Fruit fly (Drosophila melanogaster): ENCODE data around the gene CG15403.

Gene CG15403

DNA sequence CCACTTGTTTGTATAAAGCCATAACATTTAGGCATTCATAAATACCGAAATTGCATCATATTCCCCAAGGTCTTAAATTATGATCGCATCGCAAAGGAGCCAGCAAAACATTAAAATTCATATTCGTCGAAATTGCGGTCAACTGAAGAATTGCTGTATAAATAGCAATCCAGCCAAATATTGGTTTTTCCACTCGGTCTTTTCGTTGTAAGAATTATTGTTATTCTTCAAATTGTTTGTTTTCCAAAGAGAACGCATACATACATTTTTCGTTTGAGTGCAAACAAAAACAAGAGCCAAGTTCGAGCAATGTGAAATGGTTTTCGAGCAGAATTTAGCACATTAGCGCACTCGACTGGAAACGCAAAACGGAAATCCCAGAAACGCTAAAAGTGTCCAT is 13.5 kb upstream of the CG15403 start:
- TF ChIP-seq CG8478 (optimal IDR thresholded peaks at IDR 0.05) (no peak), CTCF (optimal IDR thresholded peaks at IDR 0.05) (no peak)

DNA sequence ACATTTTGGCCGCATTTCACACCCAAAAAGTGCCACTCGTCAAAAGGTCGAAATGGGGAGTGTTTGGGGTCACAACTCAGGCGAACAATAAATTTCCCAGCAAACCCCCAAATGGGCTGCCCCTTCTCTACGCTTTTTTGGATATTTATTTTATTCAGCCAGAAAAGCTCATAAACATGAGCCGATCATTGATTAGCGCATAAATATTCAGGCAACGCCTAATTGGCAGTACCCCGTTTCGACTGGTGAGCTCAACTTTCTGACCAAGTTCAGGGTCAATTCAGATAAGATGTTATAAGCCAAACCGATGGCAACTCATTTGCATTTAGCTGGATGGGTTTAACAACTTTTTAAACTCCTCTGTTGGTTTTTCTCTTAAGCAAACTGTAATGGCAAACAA is 8.8 kb upstream of the CG15403 start:
- TF ChIP-seq CTCF (optimal IDR thresholded peaks at IDR 0.05) (no peak), CG8478 (optimal IDR thresholded peaks at IDR 0.05) (no peak)

dm6 chr2L:3120820-3121219 is 7.6 kb upstream of the CG15403 start:
- TF ChIP-seq CG8478 (optimal IDR thresholded peaks at IDR 0.05) (no peak), CTCF (optimal IDR thresholded peaks at IDR 0.05) (no peak)

DNA sequence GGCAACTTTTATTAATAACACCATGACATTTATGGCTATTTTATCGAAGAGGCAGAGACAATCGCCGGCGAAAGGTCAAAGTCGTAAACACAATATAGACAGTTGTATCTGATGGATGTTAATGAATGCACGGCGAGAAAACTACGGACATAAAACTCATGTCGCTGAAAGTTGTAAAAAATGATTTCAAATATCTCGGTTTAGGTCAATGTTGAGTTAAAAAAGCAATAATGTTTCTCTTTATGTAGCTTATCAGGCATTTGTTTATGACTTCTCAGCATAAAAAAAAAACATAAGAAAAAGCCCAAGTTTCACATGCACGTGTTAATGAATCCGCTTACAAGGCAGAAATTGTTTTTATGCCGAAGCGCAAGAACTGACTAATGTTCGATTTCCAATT is 7.1 kb upstream of the CG15403 start:
- TF ChIP-seq CG8478 (optimal IDR thresholded peaks at IDR 0.05) (no peak), CTCF (optimal IDR thresholded peaks at IDR 0.05) (no peak)

DNA sequence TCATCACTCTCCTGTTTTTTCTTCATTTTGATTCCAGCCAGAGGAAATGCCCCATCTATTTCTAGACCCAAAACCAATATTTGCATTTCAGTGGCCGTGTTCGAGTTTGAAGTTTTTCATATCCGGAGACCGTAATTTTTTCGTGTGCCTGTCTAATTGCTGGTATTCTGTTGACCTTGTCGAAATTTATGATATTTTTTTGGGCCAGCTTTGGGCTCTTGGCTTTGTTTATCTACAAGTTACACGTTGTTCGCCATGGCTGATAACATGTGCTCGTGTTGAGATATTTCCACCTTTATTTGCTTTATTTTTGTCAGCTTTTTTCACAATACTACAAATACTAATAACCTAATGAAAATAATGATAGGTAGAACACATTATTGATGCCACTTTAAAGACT is 6.7 kb upstream of the CG15403 start:
- TF ChIP-seq CTCF (optimal IDR thresholded peaks at IDR 0.05) (no peak), CG8478 (optimal IDR thresholded peaks at IDR 0.05) (no peak)

DNA sequence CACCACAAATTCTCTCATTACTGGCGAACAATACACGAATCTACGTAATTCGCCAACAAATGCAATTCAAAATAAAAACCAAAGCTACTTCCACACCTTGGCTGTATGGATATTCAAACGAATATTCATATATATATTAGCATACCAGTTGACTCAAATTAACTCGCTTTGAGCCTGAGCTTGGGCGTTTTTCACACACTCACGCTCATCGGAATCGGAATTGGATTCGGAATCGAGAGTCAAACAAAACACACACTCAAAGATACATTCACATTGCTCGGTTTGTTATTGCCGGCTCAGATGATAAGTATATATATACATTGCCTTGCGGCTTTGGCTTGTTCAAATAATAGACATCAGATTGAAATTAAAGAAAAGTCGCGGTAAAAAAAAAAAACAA is 6.2 kb upstream of the CG15403 start:
- TF ChIP-seq CTCF (optimal IDR thresholded peaks at IDR 0.05) (no peak), CG8478 (optimal IDR thresholded peaks at IDR 0.05) (no peak)

DNA sequence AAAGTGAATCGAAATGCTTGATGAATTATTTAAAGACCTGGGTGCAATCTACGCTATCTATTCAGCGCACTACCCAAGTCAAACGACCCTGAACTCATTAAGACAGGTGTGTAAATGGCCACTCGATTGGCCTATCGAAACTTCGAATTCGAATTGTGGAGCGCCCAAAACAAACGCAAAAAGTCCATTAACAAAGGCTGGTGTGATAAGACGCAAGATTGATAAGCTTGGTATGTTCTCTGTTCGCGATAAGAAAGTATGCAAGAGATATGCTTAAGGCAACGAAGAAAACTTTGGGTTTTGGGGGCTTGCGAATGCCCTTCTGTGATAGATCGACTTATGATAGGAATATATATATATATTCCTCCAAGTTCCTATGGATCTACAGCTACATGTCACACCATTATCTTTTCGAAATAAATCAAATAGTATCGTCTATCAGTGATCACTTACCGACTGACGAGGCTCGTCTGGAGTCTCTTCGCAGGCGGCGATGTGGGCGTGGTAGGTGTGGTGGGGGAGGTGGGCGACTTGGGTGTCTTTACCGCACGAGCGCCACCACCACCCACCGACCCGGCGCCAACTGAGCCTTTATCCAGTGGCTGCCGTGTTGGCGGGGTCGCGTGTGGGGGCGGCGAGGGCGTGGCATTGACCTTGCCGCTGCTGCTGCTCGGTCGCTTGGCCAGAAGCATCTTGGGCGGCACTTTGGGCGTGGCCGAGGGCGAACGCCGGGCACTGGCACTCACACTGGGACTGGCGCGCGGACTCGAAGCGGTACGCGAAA is 4.7 kb upstream of the CG15403 start:
- TF ChIP-seq CTCF (optimal IDR thresholded peaks at IDR 0.05) (no peak), CG8478 (optimal IDR thresholded peaks at IDR 0.05) (no peak)

DNA sequence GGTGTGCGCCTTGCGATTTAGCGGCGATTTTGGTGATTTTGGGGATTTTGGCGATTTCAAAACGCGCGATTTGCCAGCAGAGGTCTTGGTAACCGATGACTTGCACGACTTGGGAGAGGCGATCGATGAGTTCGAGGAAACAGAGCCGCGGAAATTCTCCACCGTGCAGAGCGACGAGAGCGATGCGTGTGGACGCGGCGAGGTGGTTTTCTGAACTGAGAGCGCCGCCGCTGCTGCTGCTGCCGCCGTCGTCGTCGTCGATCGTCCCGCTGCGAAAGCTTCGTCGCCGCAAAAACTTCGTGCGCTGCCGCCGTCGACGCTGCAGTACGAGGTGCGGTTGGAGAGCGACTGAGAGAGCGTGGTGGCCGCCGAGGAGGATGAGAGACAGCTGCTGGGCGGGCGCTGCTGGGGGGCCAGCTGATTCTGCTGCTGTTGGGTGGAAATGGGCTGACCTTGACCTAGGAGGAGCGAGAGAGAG is 3.9 kb upstream of the CG15403 start:
- no peak for TF ChIP-seq CTCF (optimal IDR thresholded peaks at IDR 0.05)
- TF ChIP-seq CG8478 (optimal IDR thresholded peaks at IDR 0.05) = no peak

DNA sequence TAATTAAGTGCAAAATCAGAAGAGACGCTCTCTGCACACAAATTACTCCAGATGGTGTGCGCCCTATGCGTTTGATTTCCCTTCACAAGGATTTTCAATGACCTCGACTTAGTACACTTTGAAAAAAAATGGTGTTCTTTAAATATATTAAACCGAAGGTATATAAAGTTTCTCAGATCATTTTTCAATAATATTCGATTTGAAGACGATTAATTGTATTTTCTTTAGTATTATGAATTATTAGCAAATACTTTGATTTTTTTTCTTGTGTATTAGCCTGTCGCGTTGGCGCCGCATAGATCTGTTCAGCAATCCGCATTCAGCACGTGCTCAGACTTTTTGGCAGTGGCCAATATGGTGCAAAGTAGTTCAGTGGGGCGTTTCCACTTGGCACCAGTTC is 622 bp upstream of the CG15403 start:
- TF ChIP-seq CTCF (optimal IDR thresholded peaks at IDR 0.05) = no peak
- no peak for TF ChIP-seq CG8478 (optimal IDR thresholded peaks at IDR 0.05)

DNA sequence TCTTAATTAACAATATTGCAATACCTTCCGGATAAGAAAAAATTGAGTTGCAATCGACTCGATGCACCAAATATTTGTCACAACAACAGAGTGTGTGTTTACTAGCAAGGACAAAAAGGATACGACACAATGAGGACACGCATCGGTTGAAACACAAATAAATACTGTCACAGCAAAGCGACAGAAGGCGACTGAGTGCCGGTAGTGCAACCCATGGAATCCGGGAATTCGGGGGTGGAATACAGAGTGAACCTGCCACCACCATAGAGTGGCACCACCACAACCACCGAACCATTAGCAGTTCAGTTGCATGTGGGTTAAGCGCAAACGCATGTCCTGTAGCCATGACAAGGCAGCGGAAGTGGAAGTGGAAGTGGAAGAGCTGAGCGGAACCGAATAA is 2.0 kb downstream of the CG15403 start:
- TF ChIP-seq CG8478 (optimal IDR thresholded peaks at IDR 0.05) (no peak), CTCF (optimal IDR thresholded peaks at IDR 0.05) (no peak)

DNA sequence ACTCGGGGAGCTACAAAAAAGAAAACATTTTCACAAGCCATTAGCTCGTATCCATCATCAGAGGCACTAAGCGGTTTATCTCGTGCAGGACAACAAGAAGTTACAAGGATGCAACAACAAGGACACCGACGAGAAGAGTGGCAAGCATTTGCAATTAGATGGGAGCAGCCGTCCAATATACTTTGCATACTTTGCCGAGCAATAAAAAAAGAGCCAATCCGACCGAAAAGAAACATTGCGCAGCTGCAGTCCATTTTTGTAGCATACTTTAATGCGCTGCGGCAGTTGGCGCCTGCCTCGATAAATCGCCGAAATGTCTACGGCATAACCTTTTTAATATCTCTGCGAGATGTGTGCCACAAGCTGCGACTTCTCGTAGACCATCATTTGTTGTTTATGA is 3.2 kb downstream of the CG15403 start:
- TF ChIP-seq CTCF (optimal IDR thresholded peaks at IDR 0.05) = no peak
- TF ChIP-seq CG8478 (optimal IDR thresholded peaks at IDR 0.05) = no peak

DNA sequence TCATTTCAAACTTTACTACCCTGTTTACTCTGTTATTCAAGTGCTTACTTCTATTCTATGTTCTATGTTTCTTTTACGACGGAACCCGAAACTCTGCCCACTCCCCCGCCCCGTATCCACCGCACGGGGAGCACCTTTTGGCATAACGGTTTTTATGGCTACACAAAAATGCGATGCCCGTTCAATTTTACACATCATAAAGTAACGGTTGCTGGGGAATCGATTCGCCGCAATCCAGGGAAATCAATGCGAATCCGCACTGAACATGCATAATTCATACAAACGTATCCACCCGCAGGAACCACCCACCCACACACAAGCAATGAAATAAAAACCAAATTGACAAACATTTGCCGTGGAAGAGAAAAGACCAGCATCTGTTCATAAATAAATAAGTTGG is 15.5 kb downstream of the CG15403 start:
- no peak for TF ChIP-seq CG8478 (optimal IDR thresholded peaks at IDR 0.05)
- TF ChIP-seq CTCF (optimal IDR thresholded peaks at IDR 0.05) = no peak

dm6 chr2L:3144709-3145108 is 16.3 kb downstream of the CG15403 start, which contains the start of gene toc:
Gene toc (minus strand): TSS chr2L:3144786.
- peak; percentile 40 to 41 for TF ChIP-seq CTCF (optimal IDR thresholded peaks at IDR 0.05)
- TF ChIP-seq CG8478 (optimal IDR thresholded peaks at IDR 0.05) = no peak

dm6 chr2L:3145470-3145869 is 17.0 kb downstream of the CG15403 start, which contains the start of gene ND-B14.5B:
Gene ND-B14.5B (minus strand): TSS chr2L:3145848.
- TF ChIP-seq CG8478 (optimal IDR thresholded peaks at IDR 0.05) (no peak), CTCF (optimal IDR thresholded peaks at IDR 0.05) (no peak)

- TF ChIP-seq CG8478 (optimal IDR thresholded peaks at IDR 0.05) (no peak), CTCF (optimal IDR thresholded peaks at IDR 0.05) (no peak)
Observed at dm6 chr2L:3145897-3146296, 17.5 kb downstream of the CG15403 start.

dm6 chr2L:3148959-3149591 is 20.6 kb downstream of the CG15403 start:
- no peak for TF ChIP-seq CG8478 (optimal IDR thresholded peaks at IDR 0.05)
- TF ChIP-seq CTCF (optimal IDR thresholded peaks at IDR 0.05) = no peak
